Fruit fly (Drosophila melanogaster) whole organism, embryonic: ENCODE data around the gene IntS2.
A peak's percentile ranks its signal among the peaks of the same experiment; 100 is the strongest.

Experiments
- CG10267 ChIP-seq: fragments of 200-800 bp; sonication (Bioruptor generic); optimal IDR thresholded peaks from 2 replicates; lab custom pipeline; 2018; ENCODE audit warnings: missing biosample characterization, mild to moderate bottlenecking, missing genetic modification characterization, moderate library complexity
- CG10565 ChIP-seq: fragments of 200-800 bp; sonication (Bioruptor generic); optimal IDR thresholded peaks from 3 replicates; lab custom pipeline; 2016; ENCODE audit warnings: missing biosample characterization, mild to moderate bottlenecking, missing genetic modification characterization
- CG11085 ChIP-seq: fragments of 200-800 bp; sonication (Bioruptor generic); IDR thresholded peaks from 2 replicates; pipeline ENCODE4 v1.3.6; 2022; ENCODE audit warnings: missing biosample characterization, missing genetic modification characterization
- CG11560 ChIP-seq: fragments of 200-800 bp; sonication (Bioruptor generic); IDR thresholded peaks from 3 replicates; pipeline ENCODE4 v1.3.6; 2022; ENCODE audit warnings: missing biosample characterization, missing genetic modification characterization
- CG12659 ChIP-seq: fragments of 200-800 bp; sonication (Bioruptor generic); optimal IDR thresholded peaks from 3 replicates; lab custom pipeline; 2017; ENCODE audit warnings: mild to moderate bottlenecking, missing biosample characterization, missing genetic modification reagents, missing genetic modification characterization
- CG13624 ChIP-seq: fragments of 200-800 bp; sonication (Bioruptor generic); optimal IDR thresholded peaks from 2 replicates; lab custom pipeline; 2016; ENCODE audit warnings: missing biosample characterization, missing genetic modification characterization
- CG1529 ChIP-seq: fragments of 200-800 bp; sonication (Bioruptor generic); optimal IDR thresholded peaks from 3 replicates; lab custom pipeline; 2018; ENCODE audit warnings: missing biosample characterization, missing genetic modification characterization
- CG15479 ChIP-seq: fragments of 200-800 bp; sonication (Bioruptor generic); optimal IDR thresholded peaks from 3 replicates; lab custom pipeline; 2019; ENCODE audit warnings: missing biosample characterization, mild to moderate bottlenecking, missing genetic modification characterization, moderate library complexity
- CG15601 ChIP-seq: fragments of 200-800 bp; sonication (Bioruptor generic); optimal IDR thresholded peaks from 3 replicates; lab custom pipeline; 2019; ENCODE audit warnings: missing biosample characterization, mild to moderate bottlenecking, missing genetic modification characterization, moderate library complexity
- CG2712 ChIP-seq: fragments of 200-800 bp; optimal IDR thresholded peaks from 3 replicates; lab custom pipeline; 2019; ENCODE audit warnings: missing biosample characterization, mild to moderate bottlenecking, missing genetic modification characterization, moderate library complexity
- CG6272 ChIP-seq: fragments of 200-800 bp; sonication (Bioruptor generic); IDR thresholded peaks from 2 replicates; pipeline ENCODE4 v1.3.6; 2022; ENCODE audit warnings: missing biosample characterization, missing genetic modification characterization
- CG6654 ChIP-seq: fragments of 200-800 bp; sonication (Bioruptor generic); optimal IDR thresholded peaks from 2 replicates; lab custom pipeline; 2017; ENCODE audit warnings: missing biosample characterization, mild to moderate bottlenecking, missing genetic modification characterization
- CG8924 ChIP-seq: fragments of 200-800 bp; optimal IDR thresholded peaks from 3 replicates; lab custom pipeline; 2019; ENCODE audit warnings: missing biosample characterization, mild to moderate bottlenecking, missing genetic modification characterization, moderate library complexity
- CG9876 ChIP-seq: fragments of 200-800 bp; sonication (Bioruptor generic); optimal IDR thresholded peaks from 2 replicates; lab custom pipeline; 2016; ENCODE audit warnings: missing biosample characterization, missing genetic modification characterization
- Dref ChIP-seq: fragments of 200-800 bp; sonication (Bioruptor generic); IDR thresholded peaks from 2 replicates; pipeline ENCODE4 v1.3.6; 2022; ENCODE audit warnings: missing biosample characterization, missing genetic modification characterization
- Eip74EF ChIP-seq, 2 experiments: fragments of 200-800 bp in 1 of 2; fragments of >200 bp in 1 of 2; sonication (Bioruptor generic) in 1 of 2; optimal IDR thresholded peaks; 2 replicates each; lab custom pipeline; 2017 to 2019; ENCODE audit warnings: missing biosample characterization in 2 of 2, missing genetic modification characterization in 2 of 2, mild to moderate bottlenecking in 1 of 2, moderate library complexity in 1 of 2
- Fer1 ChIP-seq: fragments of 200-800 bp; sonication (Bioruptor generic); optimal IDR thresholded peaks from 2 replicates; lab custom pipeline; 2017; ENCODE audit warnings: missing biosample characterization, mild to moderate bottlenecking, missing genetic modification characterization
- HmgZ ChIP-seq: fragments of 200-800 bp; sonication (Bioruptor generic); optimal IDR thresholded peaks from 2 replicates; lab custom pipeline; 2018; ENCODE audit warnings: missing biosample characterization, mild to moderate bottlenecking, missing genetic modification characterization
- Hr51 ChIP-seq, 2 experiments: fragments of 200-800 bp; sonication (Bioruptor generic); optimal IDR thresholded peaks; 2 replicates in 1 of 2; 3 replicates in 1 of 2; lab custom pipeline; 2016 to 2018; ENCODE audit warnings: missing biosample characterization in 2 of 2, missing genetic modification characterization in 2 of 2, mild to moderate bottlenecking in 1 of 2, moderate library complexity in 1 of 2
- MBD-R2 ChIP-seq: fragments of 200-800 bp; sonication (Bioruptor generic); IDR thresholded peaks from 2 replicates; pipeline ENCODE4 v1.3.6; 2022; ENCODE audit warnings: missing biosample characterization, missing genetic modification characterization
- MTF-1 ChIP-seq: fragments of 200-800 bp; sonication (Bioruptor generic); optimal IDR thresholded peaks from 2 replicates; lab custom pipeline; 2018; ENCODE audit warnings: missing biosample characterization, mild to moderate bottlenecking, missing genetic modification characterization, borderline replicate concordance
- Mes4 ChIP-seq: fragments of 200-800 bp; sonication (Bioruptor generic); optimal IDR thresholded peaks from 2 replicates; lab custom pipeline; 2016; ENCODE audit warnings: missing biosample characterization, missing genetic modification characterization
- Optix ChIP-seq: fragments of 200-800 bp; sonication (Bioruptor generic); IDR thresholded peaks from 3 replicates; pipeline ENCODE4 v1.3.6; 2022; ENCODE audit warnings: missing biosample characterization, missing genetic modification characterization
- PHDP ChIP-seq: fragments of 200-800 bp; sonication (Bioruptor generic); optimal IDR thresholded peaks from 3 replicates; lab custom pipeline; 2018; ENCODE audit warnings: missing biosample characterization, mild to moderate bottlenecking, missing genetic modification characterization, moderate library complexity
- Pdp1 ChIP-seq, 2 experiments: fragments of 200-800 bp; sonication (Bioruptor generic); optimal IDR thresholded peaks; 3 replicates each; lab custom pipeline; 2016; ENCODE audit warnings: missing biosample characterization in 2 of 2, missing genetic modification characterization in 2 of 2, mild to moderate bottlenecking in 1 of 2, moderate library complexity in 1 of 2
- Stat92E ChIP-seq, 3 experiments: fragments of >200 bp in 2 of 3; fragments of 200-800 bp in 1 of 3; sonication (Bioruptor generic) in 1 of 3; optimal IDR thresholded peaks; 2 replicates each; lab custom pipeline; 2017 to 2019; ENCODE audit warnings: missing biosample characterization in 3 of 3, missing genetic modification characterization in 3 of 3, mild to moderate bottlenecking in 1 of 3, moderate library complexity in 1 of 3
- ab ChIP-seq: fragments of 200-800 bp; sonication (Bioruptor generic); optimal IDR thresholded peaks from 2 replicates; lab custom pipeline; 2016; ENCODE audit warnings: missing biosample characterization, missing genetic modification characterization
- ato ChIP-seq: fragments of 200-800 bp; sonication (Bioruptor generic); IDR thresholded peaks from 2 replicates; pipeline ENCODE4 v1.3.6; 2022; ENCODE audit warnings: missing biosample characterization, missing genetic modification characterization; ENCODE audit not compliant: partially characterized antibody
- btn ChIP-seq: fragments of 200-800 bp; sonication (Bioruptor generic); optimal IDR thresholded peaks from 2 replicates; lab custom pipeline; 2016; ENCODE audit warnings: missing biosample characterization, missing genetic modification characterization
- caup ChIP-seq: fragments of 200-800 bp; sonication (Bioruptor generic); optimal IDR thresholded peaks from 3 replicates; lab custom pipeline; 2017; ENCODE audit warnings: missing biosample characterization, mild to moderate bottlenecking, missing genetic modification characterization, moderate library complexity; ENCODE audit not compliant: severe bottlenecking
- cg ChIP-seq: fragments of 200-800 bp; sonication (Bioruptor generic); optimal IDR thresholded peaks from 3 replicates; lab custom pipeline; 2019; ENCODE audit warnings: missing biosample characterization, mild to moderate bottlenecking, missing genetic modification characterization, moderate library complexity
- dpn ChIP-seq, 2 experiments: fragments of 200-800 bp; sonication (Bioruptor generic); optimal IDR thresholded peaks; 3 replicates each; lab custom pipeline; 2016; ENCODE audit warnings: missing biosample characterization in 2 of 2, missing genetic modification characterization in 2 of 2
- ftz-f1 ChIP-seq: fragments of 200-800 bp; sonication (Bioruptor generic); optimal IDR thresholded peaks from 2 replicates; lab custom pipeline; 2016; ENCODE audit warnings: missing biosample characterization, missing genetic modification characterization
- otp ChIP-seq: fragments of 200-800 bp; sonication (Bioruptor generic); IDR thresholded peaks from 3 replicates; pipeline ENCODE4, ENCODE4 v1.3.6; 2022; ENCODE audit warnings: missing biosample characterization, missing genetic modification characterization
- peb ChIP-seq: fragments of 200-800 bp; sonication (Bioruptor generic); IDR thresholded peaks from 2 replicates; pipeline ENCODE4 v1.3.6; 2022; ENCODE audit warnings: missing biosample characterization, missing genetic modification characterization
- pho ChIP-seq: fragments of 200-800 bp; sonication (Bioruptor generic); optimal IDR thresholded peaks from 2 replicates; lab custom pipeline; 2016; ENCODE audit warnings: missing biosample characterization, missing genetic modification characterization
- pita ChIP-seq: fragments of 200-800 bp; sonication (Bioruptor generic); optimal IDR thresholded peaks from 2 replicates; lab custom pipeline; 2017; ENCODE audit warnings: missing biosample characterization, mild to moderate bottlenecking, missing genetic modification characterization
- rib ChIP-seq: fragments of 200-800 bp; sonication (Bioruptor generic); IDR thresholded peaks from 2 replicates; pipeline ENCODE4 v1.3.6; 2022; ENCODE audit warnings: missing biosample characterization, missing genetic modification characterization
- run ChIP-seq: fragments of 200-800 bp; sonication (Bioruptor generic); optimal IDR thresholded peaks from 3 replicates; lab custom pipeline; 2018; ENCODE audit warnings: missing biosample characterization, mild to moderate bottlenecking, missing genetic modification characterization
- sna ChIP-seq: fragments of 200-800 bp; sonication (Bioruptor generic); IDR thresholded peaks from 2 replicates; pipeline ENCODE4 v1.3.6; 2022; ENCODE audit warnings: missing biosample characterization, missing genetic modification characterization; ENCODE audit not compliant: partially characterized antibody
- sob ChIP-seq: fragments of 200-800 bp; sonication (Bioruptor generic); IDR thresholded peaks from 2 replicates; pipeline ENCODE4 v1.3.6; 2022; ENCODE audit warnings: missing biosample characterization, missing genetic modification characterization
- sug ChIP-seq: fragments of 200-800 bp; optimal IDR thresholded peaks from 2 replicates; lab custom pipeline; 2019; ENCODE audit warnings: missing biosample characterization, mild to moderate bottlenecking, missing genetic modification characterization, moderate library complexity
- tna ChIP-seq: fragments of 200-800 bp; sonication (Bioruptor generic); IDR thresholded peaks from 2 replicates; pipeline ENCODE4 v1.3.6; 2022; ENCODE audit warnings: missing biosample characterization, missing genetic modification characterization; ENCODE audit not compliant: partially characterized antibody
- unc-4 ChIP-seq: fragments of 200-800 bp; sonication (Bioruptor generic); IDR thresholded peaks from 2 replicates; pipeline ENCODE4 v1.3.6; 2022; ENCODE audit warnings: missing biosample characterization, missing genetic modification characterization; ENCODE audit not compliant: partially characterized antibody
- vfl ChIP-seq: fragments of 200-800 bp; sonication (Bioruptor generic); optimal IDR thresholded peaks from 2 replicates; lab custom pipeline; 2016; ENCODE audit warnings: missing biosample characterization, missing genetic modification characterization
- vnd ChIP-seq: fragments of 200-800 bp; sonication (Bioruptor generic); IDR thresholded peaks from 3 replicates; pipeline ENCODE4 v1.3.6; 2022; ENCODE audit warnings: missing biosample characterization, missing genetic modification characterization; ENCODE audit not compliant: partially characterized antibody
- wor ChIP-seq: fragments of 200-800 bp; sonication (Bioruptor generic); IDR thresholded peaks from 2 replicates; pipeline ENCODE4 v1.3.6; 2022; ENCODE audit warnings: missing biosample characterization, missing genetic modification characterization
- zen ChIP-seq: fragments of 200-800 bp; sonication (Bioruptor generic); optimal IDR thresholded peaks from 3 replicates; lab custom pipeline; 2018; ENCODE audit warnings: missing biosample characterization, mild to moderate bottlenecking, missing genetic modification characterization, moderate library complexity

Gene IntS2

DNA sequence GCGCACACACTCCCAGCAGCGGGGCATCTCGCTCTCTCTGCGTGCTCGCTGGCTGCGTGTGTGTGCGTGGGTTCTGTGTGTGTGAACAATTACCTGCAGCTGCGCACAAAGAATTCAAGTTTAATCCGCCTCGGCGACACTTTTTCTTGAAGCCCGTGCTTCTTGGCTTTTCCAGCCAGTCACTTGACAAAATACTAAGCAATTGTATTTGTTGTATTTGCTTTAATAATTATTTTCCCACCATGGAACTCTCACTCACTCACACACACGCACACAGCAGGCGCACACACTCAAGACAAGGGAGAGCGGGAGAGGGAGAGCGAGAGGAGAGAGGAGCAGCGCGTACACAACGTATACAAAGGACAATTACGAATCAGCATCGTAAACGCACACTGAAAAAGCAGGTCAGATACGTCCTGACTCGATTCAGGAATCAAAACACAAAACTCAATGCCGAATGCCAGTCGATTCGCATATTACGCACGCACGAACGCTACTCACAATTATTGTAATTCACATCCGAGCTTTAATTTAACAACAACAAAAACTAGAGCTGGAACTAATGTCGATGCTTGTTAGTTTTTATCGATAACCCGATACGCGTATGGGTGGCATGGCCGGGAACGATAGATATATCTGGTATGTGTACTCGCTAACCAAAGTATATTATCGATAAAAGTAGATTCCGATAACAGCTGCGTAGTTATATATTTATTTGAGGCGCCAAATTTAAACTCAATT, 4.5 kb downstream of the IntS2 start, which contains the start of gene RhoGAPp190 (continued):
- no peak for TF ChIP-seq wor
- TF ChIP-seq otp (GFP tag; lab: Robert Waterston, UW), result no peak
- TF ChIP-seq sna, result peak; percentile 88
- peak; percentile 39 for TF ChIP-seq HmgZ (tag; lab: Kevin White, UChicago)
- TF ChIP-seq CG10267 (tag; lab: Kevin White, UChicago), result peak; percentile 60
- TF ChIP-seq sob, result peak; percentile 58; the same call in 1 of the 2 replicates
- no peak for TF ChIP-seq peb (GFP tag; lab: Robert Waterston, UW)
- TF ChIP-seq ab (GFP tag; lab: Kevin White, UChicago), result no peak
- TF ChIP-seq unc-4 (GFP tag; lab: Robert Waterston, UW), result peak; percentile 88
- TF ChIP-seq run, result no peak
- peak; percentile 99 for TF ChIP-seq Dref (GFP tag; lab: Robert Waterston, UW)
- TF ChIP-seq CG8924 (tag; lab: Kevin White, UChicago), result peak; percentile 32
- no peak for TF ChIP-seq CG15479 (GFP tag; lab: Kevin White, UChicago)
- no peak for TF ChIP-seq CG6654
- no peak for TF ChIP-seq CG1529 (GFP tag; lab: Kevin White, UChicago)
- TF ChIP-seq vfl (GFP tag; lab: Kevin White, UChicago), result peak; percentile 3
- peak; percentile 89 for TF ChIP-seq vnd
- TF ChIP-seq CG11085, result no peak
- peak; percentile 74 for TF ChIP-seq CG13624 (GFP tag; lab: Kevin White, UChicago)
- TF ChIP-seq ftz-f1 (GFP tag; lab: Kevin White, UChicago), result no peak
- no peak for TF ChIP-seq CG9876 (GFP tag; lab: Kevin White, UChicago)
- TF ChIP-seq Optix (GFP tag; lab: Robert Waterston, UW), result no peak
- no peak for TF ChIP-seq Fer1 (GFP tag; lab: Kevin White, UChicago)
- no peak for TF ChIP-seq Hr51 (GFP tag; optimal IDR thresholded peaks at IDR 0.05; lab: Kevin White, UChicago)
- no peak for TF ChIP-seq MTF-1 (GFP tag; lab: Kevin White, UChicago)
- TF ChIP-seq rib (GFP tag; lab: Robert Waterston, UW), result no peak
- TF ChIP-seq Stat92E (GFP tag; optimal IDR thresholded peaks at IDR 0.05; lab: Kevin White, UChicago), result peak in 1 of 3 experiments; percentile 39
- TF ChIP-seq Eip74EF (GFP tag; optimal IDR thresholded peaks at IDR 0.05; lab: Kevin White, UChicago), result peak in 1 of 2 experiments; percentile 76
- peak; percentile 96 for TF ChIP-seq tna
- TF ChIP-seq sug (tag; lab: Kevin White, UChicago), result peak; percentile 36
- peak; percentile 50 for TF ChIP-seq zen (tag; lab: Kevin White, UChicago)
- TF ChIP-seq CG2712, result peak; percentile 33
- TF ChIP-seq pho (GFP tag; lab: Kevin White, UChicago), result no peak
- peak; percentile 19 for TF ChIP-seq PHDP (tag; lab: Kevin White, UChicago)
- peak; percentile 50 for TF ChIP-seq CG15601 (tag; lab: Kevin White, UChicago)
- no peak for TF ChIP-seq btn (GFP tag; lab: Kevin White, UChicago)
- no peak for TF ChIP-seq CG10565 (GFP tag; lab: Kevin White, UChicago)
- no peak for TF ChIP-seq CG6272
- peak; percentile 9 for TF ChIP-seq MBD-R2 (GFP tag; lab: Robert Waterston, UW)
- peak; percentile 97 for TF ChIP-seq cg (GFP tag; lab: Kevin White, UChicago)
- peak; percentile 97 for TF ChIP-seq ato (GFP tag; lab: Robert Waterston, UW)
- TF ChIP-seq Mes4 (GFP tag; lab: Kevin White, UChicago), result no peak
- peak in 1 of 2 experiments; percentile 70 for TF ChIP-seq Pdp1 (GFP tag; optimal IDR thresholded peaks at IDR 0.05; lab: Kevin White, UChicago)
- no peak for TF ChIP-seq dpn (GFP tag; optimal IDR thresholded peaks at IDR 0.05; lab: Kevin White, UChicago)
- peak; percentile 57 for TF ChIP-seq pita (GFP tag; lab: Kevin White, UChicago)
- TF ChIP-seq caup, result no peak
- TF ChIP-seq CG12659 (GFP tag; lab: Kevin White, UChicago), result peak; percentile 52
- no peak; the same call in 2 of the 3 replicates for TF ChIP-seq CG11560
